Worm (Caenorhabditis elegans): ENCODE results near the gene spe-51.

The spe-51 gene

DNA sequence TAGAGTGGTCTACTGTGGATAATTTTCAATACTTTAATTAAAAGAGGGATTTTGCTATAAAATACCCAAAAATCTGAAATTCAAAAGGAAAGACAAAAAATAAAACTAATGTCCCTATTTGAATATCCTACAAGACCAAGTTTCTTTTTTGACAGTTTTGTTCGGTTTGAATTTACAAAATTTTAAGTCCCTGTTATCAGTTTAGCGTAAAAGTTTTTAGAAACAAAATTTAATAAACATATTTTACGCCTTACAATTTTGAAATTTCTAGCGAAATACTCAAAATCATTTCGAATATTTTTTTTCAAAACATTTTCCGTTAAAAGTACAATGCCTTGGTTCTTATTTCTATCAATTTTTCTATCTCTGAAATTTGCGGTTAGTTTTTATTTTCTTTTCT is at the start of gene spe-51:
spe-51 (plus strand) TSS at position 301 of the 400 bp plus-strand sequence.
- TF ChIP-seq ref-1 (GFP tag; conservative IDR thresholded peaks at IDR 0.05): no peak
- no peak for TF ChIP-seq ztf-29 (GFP tag; IDR thresholded peaks at IDR 0.05)
- no peak for TF ChIP-seq ztf-23 (GFP tag; IDR thresholded peaks at IDR 0.05)

DNA sequence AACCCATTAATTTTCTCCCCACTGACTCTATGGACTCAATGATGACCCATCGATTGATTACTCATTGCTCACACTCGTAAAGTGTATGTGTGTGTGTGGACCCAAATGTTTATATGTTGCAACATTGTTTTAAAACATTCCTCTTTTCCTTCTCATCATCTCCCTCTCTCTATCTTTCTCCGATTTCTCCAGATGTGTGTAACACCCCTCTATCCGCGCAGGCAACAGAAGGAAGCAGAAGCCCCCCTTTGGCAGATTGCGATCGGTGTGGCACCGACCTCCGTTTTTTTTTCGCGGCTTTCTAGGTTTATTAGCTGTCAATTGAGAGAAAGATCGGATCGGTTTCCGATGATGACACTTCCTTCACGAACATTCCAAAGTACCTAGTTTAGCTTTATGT is 49.0 kb upstream of the spe-51 start:
- TF ChIP-seq flt-1 (GFP tag; IDR thresholded peaks at IDR 0.05) (no peak), med-1 (GFP tag; optimal IDR thresholded peaks at IDR 0.05; ENCODE audit: insufficient read depth) (no peak), tab-1 (GFP tag; IDR thresholded peaks at IDR 0.05) (no peak), ztf-29 (GFP tag; IDR thresholded peaks at IDR 0.05) (peak; percentile 68; the same call in 1 of the 2 replicates), cog-1 (tag; optimal IDR thresholded peaks at IDR 0.05) (no peak), T22C8.4 (GFP tag; IDR thresholded peaks at IDR 0.05) (no peak), ztf-23 (GFP tag; IDR thresholded peaks at IDR 0.05) (no peak), ref-1 (GFP tag; conservative IDR thresholded peaks at IDR 0.05) (0 out of 2 replicates have a peak, but pooled peaks have one; percentile 27), klf-2 (GFP tag; conservative IDR thresholded peaks at IDR 0.05) (no peak)

DNA sequence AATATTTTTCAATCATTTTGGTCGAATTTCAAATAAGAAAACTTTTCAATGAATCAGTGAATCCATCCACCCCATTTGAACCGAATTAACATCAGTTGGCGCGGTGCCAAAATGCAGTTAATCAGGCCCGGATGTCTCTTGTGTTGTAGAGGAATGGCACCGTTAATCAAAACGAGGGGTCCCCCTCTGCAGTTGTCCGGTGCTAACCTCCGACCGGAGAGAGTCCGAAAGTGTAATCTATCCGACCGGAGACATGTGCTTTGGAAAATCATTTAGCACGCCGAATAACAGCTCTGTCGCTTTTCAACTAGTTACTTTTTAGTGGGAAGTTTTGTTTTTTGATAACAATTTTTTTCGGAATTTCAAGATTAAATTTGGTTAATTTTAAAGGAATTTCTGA is 47.3 kb upstream of the spe-51 start:
- no peak for TF ChIP-seq cog-1 (tag; optimal IDR thresholded peaks at IDR 0.05)
- TF ChIP-seq T22C8.4 (GFP tag; IDR thresholded peaks at IDR 0.05): no peak
- TF ChIP-seq ztf-23 (GFP tag; IDR thresholded peaks at IDR 0.05): no peak
- no peak for TF ChIP-seq flt-1 (GFP tag; IDR thresholded peaks at IDR 0.05)
- TF ChIP-seq tab-1 (GFP tag; IDR thresholded peaks at IDR 0.05): no peak
- no peak for TF ChIP-seq ztf-29 (GFP tag; IDR thresholded peaks at IDR 0.05)
- no peak for TF ChIP-seq ref-1 (GFP tag; conservative IDR thresholded peaks at IDR 0.05)
- no peak for TF ChIP-seq med-1 (GFP tag; optimal IDR thresholded peaks at IDR 0.05; ENCODE audit: insufficient read depth)
- no peak for TF ChIP-seq klf-2 (GFP tag; conservative IDR thresholded peaks at IDR 0.05)

DNA sequence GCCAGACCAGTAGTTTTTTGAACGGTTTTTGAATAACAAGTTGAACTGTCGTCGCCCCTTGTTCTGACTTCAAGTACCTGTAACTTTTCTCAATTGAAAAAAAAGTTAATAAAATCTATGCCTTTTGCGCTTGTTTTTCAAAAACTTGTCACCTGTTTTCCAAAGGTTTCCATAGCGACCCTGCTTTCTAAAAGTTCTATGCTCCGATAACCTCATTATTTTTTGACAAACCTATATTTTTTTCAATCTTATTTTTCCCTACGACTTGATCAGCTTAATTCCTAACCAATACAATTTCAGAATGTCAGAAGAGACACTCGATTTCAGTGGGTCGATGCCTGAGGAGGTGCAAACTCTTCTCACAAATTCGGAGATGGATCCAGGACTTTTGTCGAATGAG is 45.2 kb upstream of the spe-51 start, which contains the start of gene F29B9.8:
F29B9.8 (plus strand) TSS at position 301 of the 400 bp plus-strand sequence.
- no peak for TF ChIP-seq flt-1 (GFP tag; IDR thresholded peaks at IDR 0.05)
- no peak for TF ChIP-seq klf-2 (GFP tag; conservative IDR thresholded peaks at IDR 0.05)
- TF ChIP-seq ztf-23 (GFP tag; IDR thresholded peaks at IDR 0.05): no peak
- no peak for TF ChIP-seq cog-1 (tag; optimal IDR thresholded peaks at IDR 0.05)
- no peak for TF ChIP-seq med-1 (GFP tag; optimal IDR thresholded peaks at IDR 0.05; ENCODE audit: insufficient read depth)
- no peak for TF ChIP-seq tab-1 (GFP tag; IDR thresholded peaks at IDR 0.05)
- TF ChIP-seq ztf-29 (GFP tag; IDR thresholded peaks at IDR 0.05): no peak
- TF ChIP-seq ref-1 (GFP tag; conservative IDR thresholded peaks at IDR 0.05): no peak
- TF ChIP-seq T22C8.4 (GFP tag; IDR thresholded peaks at IDR 0.05): no peak

DNA sequence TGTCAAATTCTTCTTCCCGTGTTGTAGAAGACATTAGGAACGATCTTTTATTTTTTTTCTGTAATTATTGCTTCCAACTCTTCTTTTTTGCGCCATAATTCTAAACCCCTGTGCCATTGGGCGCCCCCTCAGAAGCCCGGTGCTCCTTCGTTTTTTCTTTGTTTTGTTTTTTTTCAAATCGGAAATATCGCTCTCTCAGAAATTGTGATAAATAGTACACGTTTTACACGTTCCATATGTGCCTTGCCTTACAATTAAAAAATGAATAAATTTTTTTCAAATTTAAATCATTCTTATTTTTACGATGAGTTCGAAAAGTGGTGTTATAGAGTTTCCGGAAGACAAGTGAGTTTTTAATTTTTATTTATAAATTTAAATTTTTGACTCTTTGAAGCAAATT is 43.1 kb upstream of the spe-51 start, which contains the start of gene F29B9.7:
F29B9.7 (plus strand) TSS at position 301 of the 400 bp plus-strand sequence.
- TF ChIP-seq ztf-29 (GFP tag; IDR thresholded peaks at IDR 0.05) (no peak), T22C8.4 (GFP tag; IDR thresholded peaks at IDR 0.05) (no peak), ztf-23 (GFP tag; IDR thresholded peaks at IDR 0.05) (no peak), med-1 (GFP tag; optimal IDR thresholded peaks at IDR 0.05; ENCODE audit: insufficient read depth) (no peak), cog-1 (tag; optimal IDR thresholded peaks at IDR 0.05) (no peak), klf-2 (GFP tag; conservative IDR thresholded peaks at IDR 0.05) (no peak), flt-1 (GFP tag; IDR thresholded peaks at IDR 0.05) (no peak), ref-1 (GFP tag; conservative IDR thresholded peaks at IDR 0.05) (no peak), tab-1 (GFP tag; IDR thresholded peaks at IDR 0.05) (no peak)

DNA sequence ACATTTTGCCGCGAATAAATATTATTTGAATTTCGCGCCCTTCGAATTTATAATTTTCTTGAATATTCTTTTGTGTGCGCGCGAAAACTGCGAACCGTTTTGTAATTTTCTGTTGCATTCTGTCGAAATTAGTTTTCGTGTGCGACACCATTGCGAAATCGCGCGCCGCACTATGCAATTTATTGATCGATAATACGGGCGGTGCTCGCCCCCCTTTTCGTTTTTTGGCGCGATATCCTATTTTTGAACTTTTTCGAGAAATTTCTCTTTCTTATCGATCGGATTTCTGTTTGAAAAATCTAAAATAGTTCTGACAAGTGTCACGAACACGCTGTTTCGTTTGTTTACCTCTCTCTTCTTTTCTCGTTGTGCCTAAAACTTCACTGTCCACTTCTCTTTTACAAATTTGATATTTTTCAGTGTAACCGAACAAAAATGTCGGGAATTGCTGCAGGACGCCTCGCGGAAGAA is 41.9 kb upstream of the spe-51 start, which contains the start of gene ubc-9:
ubc-9 (plus strand) TSS at position 421 of the 471 bp plus-strand sequence.
- peak; percentile 99 for TF ChIP-seq T22C8.4 (GFP tag; IDR thresholded peaks at IDR 0.05)
- 0 out of 2 replicates have a peak, but pooled peaks have one; percentile 55 for TF ChIP-seq tab-1 (GFP tag; IDR thresholded peaks at IDR 0.05)
- peak; percentile 58; the same call in 1 of the 2 replicates for TF ChIP-seq flt-1 (GFP tag; IDR thresholded peaks at IDR 0.05)
- no peak for TF ChIP-seq ref-1 (GFP tag; conservative IDR thresholded peaks at IDR 0.05)
- TF ChIP-seq ztf-23 (GFP tag; IDR thresholded peaks at IDR 0.05): 0 out of 2 replicates have a peak, but pooled peaks have one; percentile 45

DNA sequence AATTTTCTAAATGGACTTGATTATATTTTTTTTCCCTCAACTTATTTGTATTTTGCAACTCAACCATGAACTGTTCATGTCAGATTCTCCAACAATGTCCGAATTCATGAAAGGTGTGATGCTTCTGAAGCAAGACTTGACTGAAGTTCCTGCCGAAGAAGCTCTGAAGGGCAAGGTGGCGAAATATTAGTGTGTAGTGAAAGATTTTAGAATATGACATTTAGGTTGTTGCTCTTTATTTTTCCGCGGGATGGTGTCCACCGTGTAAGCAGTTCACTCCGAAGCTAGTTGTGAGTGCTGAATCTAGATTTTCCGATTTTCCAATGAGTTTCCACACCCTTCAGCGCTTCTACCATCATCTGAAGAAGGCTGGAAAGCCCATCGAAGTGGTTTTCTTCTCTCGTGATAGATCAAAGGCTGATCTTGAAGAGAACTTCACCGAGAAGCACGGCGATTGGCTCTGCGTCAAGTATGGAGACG is 40.2 kb upstream of the spe-51 start, which contains the start of gene F29B9.5:
F29B9.5 (plus strand) TSS at position 51 of the 480 bp plus-strand sequence.
- no peak for TF ChIP-seq ztf-29 (GFP tag; IDR thresholded peaks at IDR 0.05)
- TF ChIP-seq ref-1 (GFP tag; conservative IDR thresholded peaks at IDR 0.05): no peak
- no peak for TF ChIP-seq tab-1 (GFP tag; IDR thresholded peaks at IDR 0.05)
- no peak for TF ChIP-seq ztf-23 (GFP tag; IDR thresholded peaks at IDR 0.05)
- TF ChIP-seq med-1 (GFP tag; optimal IDR thresholded peaks at IDR 0.05; ENCODE audit: insufficient read depth): no peak
- no peak for TF ChIP-seq klf-2 (GFP tag; conservative IDR thresholded peaks at IDR 0.05)
- TF ChIP-seq flt-1 (GFP tag; IDR thresholded peaks at IDR 0.05): no peak
- no peak for TF ChIP-seq T22C8.4 (GFP tag; IDR thresholded peaks at IDR 0.05)
- no peak for TF ChIP-seq cog-1 (tag; optimal IDR thresholded peaks at IDR 0.05)

DNA sequence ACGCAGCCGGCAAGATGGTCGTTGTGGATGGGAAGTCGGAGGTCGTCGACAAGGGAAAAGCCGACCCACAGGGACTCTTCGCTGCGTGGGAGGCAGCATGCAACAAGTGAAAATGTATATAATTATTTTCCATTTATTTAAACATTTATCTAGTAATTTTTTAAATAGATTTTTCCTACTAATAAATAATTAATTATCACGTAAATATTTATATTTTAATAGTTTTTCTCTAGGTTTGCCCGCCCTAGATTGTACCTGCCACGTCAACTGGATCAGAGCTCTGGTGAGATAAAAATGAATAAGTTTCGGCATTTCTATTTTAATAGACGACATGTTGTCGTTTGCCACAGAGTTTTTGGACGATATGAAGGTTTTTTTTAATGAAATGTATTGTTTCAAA is 39.6 kb upstream of the spe-51 start, which contains the start of gene psr-1:
psr-1 (plus strand) TSS at position 301 of the 400 bp plus-strand sequence.
- TF ChIP-seq tab-1 (GFP tag; IDR thresholded peaks at IDR 0.05) (no peak), ztf-23 (GFP tag; IDR thresholded peaks at IDR 0.05) (no peak), ref-1 (GFP tag; conservative IDR thresholded peaks at IDR 0.05) (no peak), klf-2 (GFP tag; conservative IDR thresholded peaks at IDR 0.05) (no peak), ztf-29 (GFP tag; IDR thresholded peaks at IDR 0.05) (no peak), flt-1 (GFP tag; IDR thresholded peaks at IDR 0.05) (no peak), med-1 (GFP tag; optimal IDR thresholded peaks at IDR 0.05; ENCODE audit: insufficient read depth) (no peak), T22C8.4 (GFP tag; IDR thresholded peaks at IDR 0.05) (no peak), cog-1 (tag; optimal IDR thresholded peaks at IDR 0.05) (no peak)

DNA sequence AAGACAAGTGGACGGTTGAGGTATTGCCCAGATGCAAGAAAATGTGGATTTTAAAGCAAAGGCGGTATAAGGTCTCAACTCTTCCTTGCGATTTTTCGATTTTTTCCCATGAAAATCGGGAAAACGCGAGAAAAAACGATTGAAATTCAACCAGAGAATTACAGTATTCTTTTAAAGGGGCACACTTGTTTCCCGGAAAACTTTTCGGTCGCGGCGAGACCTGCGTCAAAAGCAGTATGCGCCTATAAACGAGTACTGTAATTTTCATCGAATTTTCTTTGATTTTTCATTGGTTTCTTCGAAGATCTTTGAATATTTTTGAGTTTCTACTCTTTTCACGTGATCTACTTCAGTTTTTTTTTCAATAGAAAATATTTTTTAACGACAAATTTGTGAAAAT is 38.9 kb upstream of the spe-51 start:
- TF ChIP-seq T22C8.4 (GFP tag; IDR thresholded peaks at IDR 0.05) (no peak), klf-2 (GFP tag; conservative IDR thresholded peaks at IDR 0.05) (no peak), tab-1 (GFP tag; IDR thresholded peaks at IDR 0.05) (no peak), flt-1 (GFP tag; IDR thresholded peaks at IDR 0.05) (no peak), ref-1 (GFP tag; conservative IDR thresholded peaks at IDR 0.05) (no peak), med-1 (GFP tag; optimal IDR thresholded peaks at IDR 0.05; ENCODE audit: insufficient read depth) (no peak), cog-1 (tag; optimal IDR thresholded peaks at IDR 0.05) (no peak), ztf-29 (GFP tag; IDR thresholded peaks at IDR 0.05) (no peak), ztf-23 (GFP tag; IDR thresholded peaks at IDR 0.05) (no peak)
